Worm (Caenorhabditis elegans): ENCODE results near the gene pals-33.

DNA sequence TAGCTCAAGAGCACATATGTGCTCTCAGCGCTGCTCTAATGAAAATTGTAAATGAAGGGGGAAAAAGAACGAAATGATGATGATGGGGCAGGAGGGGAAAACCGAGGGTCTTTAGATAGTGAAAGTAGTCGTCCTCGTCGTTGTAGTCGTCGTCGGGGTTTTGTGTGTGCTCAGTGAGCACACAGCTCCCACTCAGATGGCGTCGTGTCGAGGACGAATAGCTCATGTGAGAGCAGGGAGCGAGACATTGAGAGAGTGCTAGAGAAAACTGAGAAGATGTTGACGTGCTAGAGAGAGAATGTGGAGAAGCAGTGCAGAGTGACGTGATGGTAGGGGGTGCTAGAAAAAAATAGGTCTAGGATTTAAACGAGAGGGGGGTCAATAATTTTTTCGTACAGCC lies 44.6 kb downstream of the pals-33 start:
- TF ChIP-seq ama-1 (optimal IDR thresholded peaks at IDR 0.05) (no peak), ceh-36 (tag; optimal IDR thresholded peaks at IDR 0.05) (no peak), ets-7 (tag; optimal IDR thresholded peaks at IDR 0.05) (no peak), sea-1 (GFP tag; conservative IDR thresholded peaks at IDR 0.05) (no peak), B0310.2 (tag; optimal IDR thresholded peaks at IDR 0.05) (no peak), pes-1 (GFP tag; IDR thresholded peaks at IDR 0.05) (no peak), hmg-4 (GFP tag; optimal IDR thresholded peaks at IDR 0.05) (no peak), scrt-1 (GFP tag; IDR thresholded peaks at IDR 0.05) (no peak)
